Worm (Caenorhabditis elegans) whole organism, early embryonic: ENCODE data around the gene C06C6.7.

Experiments used
- B0310.2 ChIP-seq: sonication (generic microtip); optimal IDR thresholded peaks from 2 replicates; lab custom pipeline; 2016; ENCODE audit warnings: mild to moderate bottlenecking, missing genetic modification characterization, missing compliant biosample characterization
- F13C5.2 ChIP-seq: sonication (generic microtip); optimal IDR thresholded peaks from 2 replicates; lab custom pipeline; 2017; ENCODE audit warnings: mild to moderate bottlenecking, missing genetic modification characterization, inconsistent platforms, missing compliant biosample characterization
- aly-1 ChIP-seq: sonication (generic microtip); optimal IDR thresholded peaks from 2 replicates; lab custom pipeline; 2016; ENCODE audit warnings: missing genetic modification characterization, missing compliant biosample characterization
- ama-1 ChIP-seq: fragments of 150-350 bp; optimal IDR thresholded peaks from 2 replicates; lab custom pipeline; 2014
- ceh-13 ChIP-seq: fragments of 200-800 bp; sonication (Bioruptor generic); optimal IDR thresholded peaks from 2 replicates; lab custom pipeline; 2018; ENCODE audit warnings: mild to moderate bottlenecking, missing genetic modification characterization, missing compliant biosample characterization
- ceh-36 ChIP-seq: sonication (generic microtip); optimal IDR thresholded peaks from 2 replicates; lab custom pipeline; 2016; ENCODE audit warnings: missing genetic modification characterization, inconsistent platforms, missing compliant biosample characterization
- ets-7 ChIP-seq: sonication (generic microtip); optimal IDR thresholded peaks from 2 replicates; lab custom pipeline; 2016; ENCODE audit warnings: missing genotype, missing genetic modification characterization, missing compliant biosample characterization
- flt-1 ChIP-seq: fragments of 200-800 bp; sonication (Bioruptor generic); IDR thresholded peaks from 2 replicates; pipeline ENCODE4 v1.3.6; 2022; ENCODE audit warnings: missing genetic modification characterization, missing compliant biosample characterization
- hmbx-1 ChIP-seq: sonication (generic microtip); optimal IDR thresholded peaks from 2 replicates; lab custom pipeline; 2016; ENCODE audit warnings: mild to moderate bottlenecking, missing genetic modification characterization, missing compliant biosample characterization
- hmg-4 ChIP-seq: fragments of 200-800 bp; sonication (Bioruptor generic); optimal IDR thresholded peaks from 2 replicates; lab custom pipeline; 2018; ENCODE audit warnings: mild to moderate bottlenecking, missing genetic modification characterization, missing compliant biosample characterization
- hnd-1 ChIP-seq: sonication (generic microtip); optimal IDR thresholded peaks from 2 replicates; lab custom pipeline; 2016; ENCODE audit warnings: missing genetic modification characterization, missing compliant biosample characterization
- pes-1 ChIP-seq: fragments of 200-800 bp; sonication (Bioruptor generic); IDR thresholded peaks from 2 replicates; pipeline ENCODE4 v1.3.6; 2022; ENCODE audit warnings: missing genetic modification reagents, missing genetic modification characterization, missing compliant biosample characterization
- scrt-1 ChIP-seq: fragments of 200-800 bp; sonication (Bioruptor generic); IDR thresholded peaks from 2 replicates; pipeline ENCODE4 v1.3.6; 2022; ENCODE audit warnings: missing genetic modification characterization, missing compliant biosample characterization
- sea-1 ChIP-seq: fragments of 200-800 bp; sonication (Bioruptor generic); conservative IDR thresholded peaks from 2 replicates; pipeline ENCODE4 v1.3.6; 2022; ENCODE audit warnings: missing genetic modification characterization, missing compliant biosample characterization
- tbx-11 ChIP-seq: fragments of 200-800 bp; sonication (Bioruptor generic); IDR thresholded peaks from 2 replicates; pipeline ENCODE4 v1.3.6; 2022; ENCODE audit warnings: missing genetic modification characterization, missing compliant biosample characterization
- tbx-37 ChIP-seq: fragments of 200-800 bp; sonication (Bioruptor generic); conservative IDR thresholded peaks from 2 replicates; pipeline ENCODE4 v1.3.6; 2022; ENCODE audit warnings: missing genetic modification reagents, missing genetic modification characterization, missing compliant biosample characterization
- tra-4 ChIP-seq: sonication (generic microtip); optimal IDR thresholded peaks from 2 replicates; lab custom pipeline; 2017; ENCODE audit warnings: missing genetic modification characterization, missing compliant biosample characterization

The C06C6.7 gene

DNA sequence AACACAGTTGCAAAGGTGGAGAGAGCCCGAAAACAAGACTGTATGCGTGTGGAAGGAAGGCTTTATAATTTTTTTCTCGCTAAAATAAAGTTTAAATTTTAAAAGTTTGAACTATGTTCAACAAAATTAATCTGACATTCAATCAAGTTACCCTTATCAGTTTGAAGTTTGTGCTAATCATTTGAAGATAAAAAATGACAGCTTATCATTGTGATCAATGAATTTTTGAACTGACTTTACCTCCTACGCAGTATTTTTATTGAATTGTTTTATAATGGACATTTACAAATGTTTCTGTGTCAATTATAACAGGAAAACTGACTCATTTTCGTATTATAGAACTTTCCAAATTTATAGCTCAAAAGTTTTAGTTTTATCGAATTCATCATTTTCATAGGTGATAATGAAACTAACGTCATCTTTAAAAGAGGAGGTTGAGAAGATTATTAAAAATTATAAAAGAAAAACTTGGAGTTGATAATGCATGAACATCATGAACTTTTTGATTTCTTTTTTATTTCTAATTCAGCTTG is 13.7 kb upstream of the C06C6.7 start, which contains the start of gene oac-20:
oac-20 (plus strand) TSS at position 483 of the 533 bp plus-strand sequence.
- TF ChIP-seq tbx-11 (GFP tag; lab: Robert Waterston, UW) (no peak), B0310.2 (tag; lab: Kevin White, UChicago) (no peak), aly-1 (no peak), ama-1 (lab: Kevin White, UChicago) (no peak), tbx-37 (GFP tag; lab: Robert Waterston, UW) (no peak), ceh-13 (GFP tag; lab: Kevin White, UChicago) (no peak), hmg-4 (GFP tag; lab: Kevin White, UChicago) (no peak), hnd-1 (tag; lab: Kevin White, UChicago) (no peak), tra-4 (tag; lab: Kevin White, UChicago) (no peak), F13C5.2 (tag; lab: Kevin White, UChicago) (no peak), pes-1 (GFP tag; lab: Robert Waterston, UW) (no peak), flt-1 (GFP tag; lab: Robert Waterston, UW) (no peak), ets-7 (tag; lab: Kevin White, UChicago) (no peak)

DNA sequence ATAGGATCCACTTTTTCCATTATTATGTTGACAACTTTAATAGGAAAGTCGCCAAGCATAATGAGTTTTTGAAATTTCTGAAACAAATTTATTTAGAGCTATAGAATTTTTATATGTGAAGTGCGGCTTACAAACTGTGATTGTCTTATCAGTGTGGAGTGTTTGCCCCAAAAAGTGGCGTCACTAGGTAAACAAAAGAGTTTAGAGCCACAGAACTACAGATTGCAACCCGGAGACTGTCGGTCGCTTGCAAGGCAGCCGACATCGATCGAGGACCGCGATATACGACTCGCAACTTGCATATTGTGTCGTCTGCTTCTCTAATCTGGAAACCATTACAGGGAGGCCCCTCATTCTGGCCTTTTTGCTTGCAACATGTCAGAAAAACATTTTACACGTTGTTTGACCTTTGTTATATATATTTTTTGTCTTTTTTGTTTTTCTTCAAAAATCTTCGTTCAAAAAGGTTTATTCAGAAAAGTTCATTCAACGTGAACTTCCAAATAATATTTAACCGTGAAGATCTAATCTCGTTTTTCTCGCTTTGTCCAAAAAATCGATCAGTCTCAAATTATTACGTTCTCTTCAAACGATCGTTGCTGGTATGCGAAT is 9.1 kb upstream of the C06C6.7 start, which contains the start of the genes fbxa-99 and F36G9.13:
fbxa-99 (minus strand) TSS at position 122 of the 612 bp plus-strand sequence.
F36G9.13 (plus strand) TSS at position 562 of the 612 bp plus-strand sequence.
- TF ChIP-seq B0310.2 (tag; lab: Kevin White, UChicago) (no peak), scrt-1 (GFP tag; lab: Robert Waterston, UW) (no peak), sea-1 (GFP tag; lab: Robert Waterston, UW) (no peak), F13C5.2 (tag; lab: Kevin White, UChicago) (no peak), hmbx-1 (tag; lab: Kevin White, UChicago) (no peak), tbx-37 (GFP tag; lab: Robert Waterston, UW) (no peak), hmg-4 (GFP tag; lab: Kevin White, UChicago) (no peak), ama-1 (lab: Kevin White, UChicago) (no peak), ceh-36 (tag; lab: Kevin White, UChicago) (no peak), hnd-1 (tag; lab: Kevin White, UChicago) (no peak)

DNA sequence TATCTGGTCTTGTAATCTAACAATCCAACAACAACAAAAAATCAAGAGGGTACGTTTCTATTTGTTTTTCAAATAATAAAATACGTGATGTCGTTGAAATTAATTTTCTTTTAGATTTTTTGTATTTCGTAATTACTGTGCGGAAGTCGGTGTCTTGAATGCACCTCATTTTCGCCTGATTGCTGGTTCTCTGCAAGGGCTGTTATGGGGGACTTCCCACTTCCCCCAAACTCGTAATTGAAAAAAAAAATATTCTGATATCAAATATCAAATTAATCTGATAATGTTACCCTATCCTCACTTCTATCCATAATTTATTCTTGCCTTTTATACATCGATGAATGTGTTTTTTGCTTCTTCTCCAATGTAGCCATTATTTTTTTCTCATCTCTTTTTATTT is 3.9 kb upstream of the C06C6.7 start, which contains the start of gene F36G9.15:
F36G9.15 (minus strand) TSS at position 101 of the 400 bp plus-strand sequence.
- TF ChIP-seq hmg-4 (GFP tag; lab: Kevin White, UChicago), result no peak
- no peak for TF ChIP-seq tbx-11 (GFP tag; lab: Robert Waterston, UW)
- TF ChIP-seq ceh-36 (tag; lab: Kevin White, UChicago), result no peak
- no peak for TF ChIP-seq ets-7 (tag; lab: Kevin White, UChicago)
- TF ChIP-seq tra-4 (tag; lab: Kevin White, UChicago), result no peak
- TF ChIP-seq flt-1 (GFP tag; lab: Robert Waterston, UW), result no peak
- TF ChIP-seq F13C5.2 (tag; lab: Kevin White, UChicago), result no peak
- TF ChIP-seq B0310.2 (tag; lab: Kevin White, UChicago), result no peak
- no peak for TF ChIP-seq scrt-1 (GFP tag; lab: Robert Waterston, UW)

DNA sequence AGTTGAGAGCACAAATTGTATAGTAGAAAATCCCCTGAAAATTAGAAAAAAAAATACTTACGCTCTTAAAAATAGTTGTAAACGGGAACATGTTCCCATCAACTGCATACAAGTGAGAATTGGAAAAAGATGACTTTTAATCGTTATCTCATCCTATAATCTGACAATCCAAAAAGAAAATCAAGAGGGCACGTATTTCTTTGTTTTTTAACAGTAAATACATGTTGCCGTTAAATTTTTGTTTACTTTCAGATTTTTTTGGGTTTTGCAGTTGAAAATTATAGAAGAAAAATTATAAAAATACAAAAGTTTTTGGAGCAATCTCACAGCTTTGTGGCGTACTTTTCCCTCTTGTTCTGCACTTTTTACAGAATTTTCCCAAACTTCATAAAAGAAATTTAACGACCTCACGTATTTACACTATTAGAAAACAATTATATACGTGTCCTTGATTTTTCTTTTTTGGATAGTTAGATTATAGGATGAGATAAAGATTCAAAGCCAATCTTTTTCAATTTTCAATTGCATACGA is 4.8 kb downstream of the C06C6.7 start, which contains the start of the genes C06C6.9 and C06C6.8:
C06C6.9 (minus strand) TSS at position 101 of the 532 bp plus-strand sequence.
C06C6.8 (plus strand) TSS at position 482 of the 532 bp plus-strand sequence.
- TF ChIP-seq B0310.2 (tag; lab: Kevin White, UChicago) (no peak), flt-1 (GFP tag; lab: Robert Waterston, UW) (no peak), hmg-4 (GFP tag; lab: Kevin White, UChicago) (no peak), pes-1 (GFP tag; lab: Robert Waterston, UW) (no peak), sea-1 (GFP tag; lab: Robert Waterston, UW) (no peak), tbx-11 (GFP tag; lab: Robert Waterston, UW) (no peak), aly-1 (no peak), ets-7 (tag; lab: Kevin White, UChicago) (no peak), tra-4 (tag; lab: Kevin White, UChicago) (no peak), hmbx-1 (tag; lab: Kevin White, UChicago) (no peak), tbx-37 (GFP tag; lab: Robert Waterston, UW) (no peak), ceh-13 (GFP tag; lab: Kevin White, UChicago) (no peak)

DNA sequence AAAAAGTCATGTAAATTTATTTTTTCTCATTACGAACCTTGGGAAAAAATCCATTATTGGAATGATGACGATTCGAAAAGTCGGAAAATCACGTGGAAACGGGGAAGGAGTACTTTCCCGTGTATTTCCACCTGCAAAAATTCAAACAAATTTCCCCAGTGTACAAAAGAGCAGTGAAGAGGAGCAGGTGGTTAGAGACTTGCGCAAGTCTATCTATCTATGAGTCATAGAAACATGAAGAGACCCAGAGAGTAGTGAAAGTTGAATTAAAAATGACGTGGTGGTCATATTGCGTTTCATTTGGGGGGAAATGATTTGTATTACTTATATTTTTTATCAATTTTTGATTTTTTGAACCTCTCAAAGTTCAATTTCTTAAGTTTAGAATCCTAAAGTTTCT is 8.5 kb downstream of the C06C6.7 start, which contains the start of gene nhr-50:
nhr-50 (minus strand) TSS at position 199 of the 400 bp plus-strand sequence.
- TF ChIP-seq F13C5.2 (tag; lab: Kevin White, UChicago), result no peak
- TF ChIP-seq tbx-11 (GFP tag; lab: Robert Waterston, UW), result no peak
- TF ChIP-seq ama-1 (lab: Kevin White, UChicago), result no peak
- TF ChIP-seq scrt-1 (GFP tag; lab: Robert Waterston, UW), result no peak
- no peak for TF ChIP-seq sea-1 (GFP tag; lab: Robert Waterston, UW)
- TF ChIP-seq hmbx-1 (tag; lab: Kevin White, UChicago), result no peak
- TF ChIP-seq aly-1, result no peak
- TF ChIP-seq hmg-4 (GFP tag; lab: Kevin White, UChicago), result no peak
- TF ChIP-seq ceh-13 (GFP tag; lab: Kevin White, UChicago), result no peak

DNA sequence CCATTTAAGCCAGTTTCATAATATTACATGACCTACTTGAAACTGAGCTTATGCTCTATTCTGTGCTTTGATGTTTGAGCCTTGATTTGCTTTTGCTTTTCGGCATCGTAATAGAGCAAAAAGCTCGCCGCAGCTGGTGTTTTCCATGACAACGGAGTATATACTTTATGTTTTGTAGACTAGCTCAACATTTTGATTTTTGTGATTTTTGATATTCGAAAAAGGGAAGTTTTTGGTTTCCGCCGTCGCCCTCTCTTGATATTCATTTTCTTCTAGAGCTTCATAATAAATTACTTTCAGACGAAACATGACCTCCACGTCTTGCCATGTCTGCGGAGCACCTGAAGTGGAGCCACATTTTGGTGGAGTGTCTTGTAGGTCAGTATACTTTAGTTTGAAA is 10.3 kb downstream of the C06C6.7 start, which contains the start of gene nhr-63:
nhr-63 (plus strand) TSS at position 301 of the 400 bp plus-strand sequence.
- TF ChIP-seq hmg-4 (GFP tag; lab: Kevin White, UChicago), result no peak
- no peak for TF ChIP-seq tbx-37 (GFP tag; lab: Robert Waterston, UW)
- TF ChIP-seq ama-1 (lab: Kevin White, UChicago), result no peak
- TF ChIP-seq ets-7 (tag; lab: Kevin White, UChicago), result no peak
- no peak for TF ChIP-seq scrt-1 (GFP tag; lab: Robert Waterston, UW)
- no peak for TF ChIP-seq tbx-11 (GFP tag; lab: Robert Waterston, UW)
- no peak for TF ChIP-seq flt-1 (GFP tag; lab: Robert Waterston, UW)
- no peak for TF ChIP-seq hnd-1 (tag; lab: Kevin White, UChicago)
- no peak for TF ChIP-seq sea-1 (GFP tag; lab: Robert Waterston, UW)
- no peak for TF ChIP-seq B0310.2 (tag; lab: Kevin White, UChicago)
- TF ChIP-seq pes-1 (GFP tag; lab: Robert Waterston, UW), result no peak
- no peak for TF ChIP-seq ceh-36 (tag; lab: Kevin White, UChicago)
- TF ChIP-seq tra-4 (tag; lab: Kevin White, UChicago), result no peak
